Worm (Caenorhabditis elegans) whole organism, L2 larva: ENCODE results near the gene C04A11.2.
A peak's percentile ranks its signal among the peaks of the same experiment; 100 is the strongest.

ENCODE experiments used
- C34F6.9 ChIP-seq: fragments of 150-350 bp; optimal IDR thresholded peaks from 2 replicates; lab custom pipeline; 2014; ENCODE audit warnings: missing biosample characterization, missing genetic modification characterization
- F13H6.1 ChIP-seq: sonication (generic microtip); optimal IDR thresholded peaks from 2 replicates; lab custom pipeline; 2016; ENCODE audit warnings: missing genetic modification characterization, missing compliant biosample characterization
- R02D3.7 ChIP-seq: fragments of 150-350 bp; optimal IDR thresholded peaks from 2 replicates; lab custom pipeline; 2014; ENCODE audit warnings: missing biosample characterization, missing genetic modification characterization
- Y55F3AM.14 ChIP-seq: fragments of 200-800 bp; sonication (Bioruptor generic); optimal IDR thresholded peaks from 2 replicates; lab custom pipeline; 2018; ENCODE audit warnings: mild to moderate bottlenecking, missing genetic modification characterization, missing compliant biosample characterization
- alr-1 ChIP-seq: fragments of 150-350 bp; optimal IDR thresholded peaks from 2 replicates; lab custom pipeline; 2014; ENCODE audit warnings: missing biosample characterization, missing genetic modification characterization
- aly-2 ChIP-seq: fragments of 150-350 bp; optimal IDR thresholded peaks from 2 replicates; lab custom pipeline; 2014; ENCODE audit warnings: missing biosample characterization, missing genetic modification characterization
- ama-1 ChIP-seq: fragments of 150-350 bp; optimal IDR thresholded peaks from 2 replicates; lab custom pipeline; 2018; ENCODE audit warnings: inconsistent platforms
- blmp-1 ChIP-seq: sonication (generic microtip); optimal IDR thresholded peaks from 2 replicates; lab custom pipeline; 2017; ENCODE audit warnings: missing genetic modification characterization, mild to moderate bottlenecking, missing compliant biosample characterization, antibody characterized with exemption, moderate library complexity; ENCODE audit not compliant: insufficient read depth
- ceh-16 ChIP-seq: fragments of 150-350 bp; optimal IDR thresholded peaks from 2 replicates; lab custom pipeline; 2014; ENCODE audit warnings: missing biosample characterization, missing genetic modification characterization
- ceh-82 ChIP-seq: fragments of 150-350 bp; optimal IDR thresholded peaks from 2 replicates; lab custom pipeline; 2014; ENCODE audit warnings: missing biosample characterization, missing genetic modification characterization
- dmd-4 ChIP-seq: sonication (generic microtip); optimal IDR thresholded peaks from 2 replicates; lab custom pipeline; 2017; ENCODE audit warnings: missing biosample characterization, missing genetic modification characterization
- elt-1 ChIP-seq: fragments of 150-350 bp; optimal IDR thresholded peaks from 2 replicates; lab custom pipeline; 2014; ENCODE audit warnings: missing biosample characterization, missing genetic modification characterization
- fos-1 ChIP-seq: fragments of 150-350 bp; optimal IDR thresholded peaks from 2 replicates; lab custom pipeline; 2014; ENCODE audit warnings: missing biosample characterization, missing genetic modification characterization
- gmeb-1 ChIP-seq: fragments of 150-350 bp; optimal IDR thresholded peaks from 2 replicates; lab custom pipeline; 2014; ENCODE audit warnings: missing biosample characterization, missing genetic modification characterization
- lin-11 ChIP-seq: fragments of 150-350 bp; sonication (generic microtip); optimal IDR thresholded peaks from 2 replicates; lab custom pipeline; 2014; ENCODE audit warnings: missing biosample characterization, missing genetic modification characterization, inconsistent platforms, mixed read lengths
- lin-13 ChIP-seq: fragments of 150-350 bp; optimal IDR thresholded peaks from 2 replicates; lab custom pipeline; 2014; ENCODE audit warnings: missing biosample characterization, missing genetic modification reagents, missing genetic modification characterization
- lin-39 ChIP-seq: fragments of 150-350 bp; optimal IDR thresholded peaks from 2 replicates; lab custom pipeline; 2014; ENCODE audit warnings: missing biosample characterization, missing genetic modification reagents, missing genetic modification characterization
- lsy-2 ChIP-seq, 2 experiments: fragments of 150-350 bp in 1 of 2; sonication (generic microtip) in 1 of 2; optimal IDR thresholded peaks; 2 replicates each; lab custom pipeline; 2014 to 2017; ENCODE audit warnings: missing biosample characterization in 2 of 2, missing genetic modification characterization in 2 of 2
- nhr-10 ChIP-seq: sonication (generic microtip); optimal IDR thresholded peaks from 2 replicates; lab custom pipeline; 2017; ENCODE audit warnings: missing biosample characterization, missing genetic modification characterization
- nhr-11 ChIP-seq: fragments of 150-350 bp; optimal IDR thresholded peaks from 2 replicates; lab custom pipeline; 2014; ENCODE audit warnings: missing biosample characterization, missing genetic modification characterization
- nhr-12 ChIP-seq: fragments of 150-350 bp; optimal IDR thresholded peaks from 2 replicates; lab custom pipeline; 2014; ENCODE audit warnings: missing biosample characterization, missing genetic modification characterization
- nhr-129 ChIP-seq: fragments of 150-350 bp; optimal IDR thresholded peaks from 2 replicates; lab custom pipeline; 2014; ENCODE audit warnings: missing biosample characterization, missing genetic modification characterization
- nhr-21 ChIP-seq: fragments of 150-350 bp; optimal IDR thresholded peaks from 2 replicates; lab custom pipeline; 2014; ENCODE audit warnings: missing biosample characterization, missing genetic modification characterization
- nhr-23 ChIP-seq: fragments of 150-350 bp; optimal IDR thresholded peaks from 2 replicates; lab custom pipeline; 2014; ENCODE audit warnings: missing biosample characterization, missing genetic modification reagents, missing genetic modification characterization
- nhr-25 ChIP-seq: fragments of 150-350 bp; sonication (generic microtip); optimal IDR thresholded peaks from 3 replicates; lab custom pipeline; 2014; ENCODE audit warnings: missing biosample characterization, missing genetic modification characterization
- nhr-6 ChIP-seq: fragments of 150-350 bp; optimal IDR thresholded peaks from 2 replicates; lab custom pipeline; 2014; ENCODE audit warnings: missing biosample characterization, missing genetic modification characterization
- nhr-77 ChIP-seq: fragments of 150-350 bp; optimal IDR thresholded peaks from 2 replicates; lab custom pipeline; 2014; ENCODE audit warnings: missing biosample characterization, missing genetic modification characterization
- peb-1 ChIP-seq: fragments of 150-350 bp; optimal IDR thresholded peaks from 2 replicates; lab custom pipeline; 2014; ENCODE audit warnings: missing biosample characterization, missing genetic modification characterization
- sem-4 ChIP-seq: fragments of 150-350 bp; optimal IDR thresholded peaks from 2 replicates; lab custom pipeline; 2014; ENCODE audit warnings: missing biosample characterization, missing genetic modification reagents, missing genetic modification characterization
- skn-1 ChIP-seq: sonication (generic microtip); optimal IDR thresholded peaks from 2 replicates; lab custom pipeline; 2017; ENCODE audit warnings: missing biosample characterization, missing genetic modification characterization
- sma-9 ChIP-seq, 2 experiments: fragments of 150-350 bp in 1 of 2; sonication (generic microtip) in 1 of 2; optimal IDR thresholded peaks; 2 replicates each; lab custom pipeline; 2014 to 2016; ENCODE audit warnings: missing genetic modification characterization in 2 of 2, mild to moderate bottlenecking in 1 of 2, missing biosample characterization in 1 of 2, missing compliant biosample characterization in 1 of 2, missing genetic modification reagents in 1 of 2, moderate library complexity in 1 of 2
- snpc-4 ChIP-seq: fragments of 150-350 bp; optimal IDR thresholded peaks from 2 replicates; lab custom pipeline; 2014; ENCODE audit warnings: missing biosample characterization, missing genetic modification characterization
- unc-39 ChIP-seq: fragments of 150-350 bp; optimal IDR thresholded peaks from 2 replicates; lab custom pipeline; 2014; ENCODE audit warnings: missing biosample characterization, missing genetic modification characterization
- unc-55 ChIP-seq: fragments of 150-350 bp; sonication (generic microtip); optimal IDR thresholded peaks from 3 replicates; lab custom pipeline; 2014; ENCODE audit warnings: missing biosample characterization, missing genetic modification reagents, missing genetic modification characterization
- unc-62 ChIP-seq: fragments of 150-350 bp; optimal IDR thresholded peaks from 2 replicates; lab custom pipeline; 2014; ENCODE audit warnings: missing biosample characterization, missing genetic modification reagents, missing genetic modification characterization
- zag-1 ChIP-seq: fragments of 150-350 bp; optimal IDR thresholded peaks from 2 replicates; lab custom pipeline; 2014; ENCODE audit warnings: missing biosample characterization, missing genetic modification characterization
- ztf-1 ChIP-seq: fragments of 200-800 bp; sonication (Bioruptor generic); conservative IDR thresholded peaks from 2 replicates; pipeline ENCODE4 v1.3.6; 2022; ENCODE audit warnings: missing genetic modification characterization, missing compliant biosample characterization

Gene C04A11.2

DNA sequence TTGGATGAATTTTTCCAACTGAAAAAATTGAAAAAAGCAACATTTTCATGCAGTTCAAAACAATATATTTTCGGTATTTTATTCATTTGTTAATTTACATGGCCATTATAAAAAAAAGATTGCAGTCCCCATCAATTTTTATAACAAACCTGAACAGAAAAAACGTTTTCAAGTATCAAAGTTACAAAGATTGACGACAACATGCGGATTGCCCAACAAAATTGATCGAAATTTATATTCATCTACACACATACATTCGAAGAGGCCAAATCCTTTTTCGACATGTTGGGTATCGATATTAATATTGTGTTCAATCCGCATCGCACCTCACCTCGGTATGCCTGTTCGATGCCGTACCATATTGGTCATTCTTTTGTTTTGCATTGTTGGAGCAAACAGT, 45.2 kb upstream of the C04A11.2 start, which contains the start of gene K11E4.1:
Gene K11E4.1 (plus strand): TSS at position 301 of the 400 bp plus-strand sequence.
- TF ChIP-seq skn-1 (tag; lab: Kevin White, UChicago), result no peak
- no peak for TF ChIP-seq blmp-1 (tag; lab: Kevin White, UChicago)
- TF ChIP-seq nhr-10, result no peak
- no peak for TF ChIP-seq alr-1 (tag; lab: Kevin White, UChicago)

DNA sequence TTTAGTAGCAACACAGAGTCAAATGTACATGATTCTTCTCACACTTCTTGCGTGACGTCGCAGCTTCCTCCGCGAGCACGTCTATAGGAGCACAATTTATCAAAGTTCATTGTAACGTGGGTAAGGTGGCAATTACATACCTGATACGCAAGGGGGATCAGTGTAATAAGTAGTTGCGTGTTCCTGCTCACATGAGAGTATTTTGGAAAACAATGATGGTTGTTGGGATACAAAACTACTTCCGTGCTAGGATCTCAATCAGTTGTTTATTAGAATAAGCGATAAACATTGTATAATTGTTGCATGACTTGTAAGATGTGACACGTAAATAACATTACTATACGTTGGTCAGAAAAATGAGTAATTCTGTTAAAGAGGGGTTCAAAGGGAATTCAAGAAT, 44.4 kb upstream of the C04A11.2 start:
- TF ChIP-seq nhr-129, result peak; percentile 22
- no peak for TF ChIP-seq ceh-82 (tag; lab: Kevin White, UChicago)
- TF ChIP-seq sma-9 (GFP tag; optimal IDR thresholded peaks at IDR 0.05; lab: Kevin White, UChicago), result peak; percentile 44
- no peak for TF ChIP-seq sma-9 (tag; optimal IDR thresholded peaks at IDR 0.05; lab: Kevin White, UChicago)
- TF ChIP-seq nhr-10, result no peak
- TF ChIP-seq peb-1, result no peak
- TF ChIP-seq lsy-2 (tag; optimal IDR thresholded peaks at IDR 0.05; lab: Kevin White, UChicago), result peak in 1 of 2 experiments; percentile 41
- TF ChIP-seq, all 48 proteins: peak for 3

DNA sequence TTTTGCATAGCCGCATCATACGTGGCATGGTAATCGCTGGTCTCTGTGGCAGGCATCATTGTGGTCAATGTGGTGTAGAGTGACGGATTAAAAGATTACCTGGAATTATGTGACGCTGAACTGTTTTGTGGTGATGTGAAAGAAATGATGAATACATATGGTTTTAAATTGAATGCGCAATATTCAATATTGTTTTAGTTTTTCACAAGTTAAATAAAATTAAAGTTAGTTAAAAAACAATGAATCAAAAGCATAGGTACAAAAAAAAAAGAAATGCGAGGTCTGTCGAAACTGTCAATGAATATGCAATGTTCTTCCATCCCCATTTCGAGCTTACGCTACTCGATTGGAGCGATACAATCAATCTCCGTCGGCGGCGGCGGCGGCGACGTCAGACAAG, 43.3 kb upstream of the C04A11.2 start, which contains the start of gene K02D3.2:
Gene K02D3.2 (minus strand): TSS at position 101 of the 400 bp plus-strand sequence.
- no peak for TF ChIP-seq zag-1 (tag; lab: Kevin White, UChicago)
- no peak for TF ChIP-seq Y55F3AM.14 (GFP tag; lab: Kevin White, UChicago)
- no peak for TF ChIP-seq unc-39 (tag; lab: Kevin White, UChicago)
- TF ChIP-seq ceh-16 (tag; lab: Kevin White, UChicago), result no peak
- no peak for TF ChIP-seq nhr-25 (tag; lab: Kevin White, UChicago)
- TF ChIP-seq peb-1, result no peak
- TF ChIP-seq sem-4, result no peak
- TF ChIP-seq, all 48 proteins: peak for 0

ce11 chrX:13709060-13709459, 40.4 kb upstream of the C04A11.2 start:
- TF ChIP-seq unc-62 (GFP tag; lab: Kevin White, UChicago) (no peak), fos-1 (no peak), nhr-23 (tag; lab: Kevin White, UChicago) (no peak), peb-1 (no peak), ama-1 (lab: Kevin White, UChicago) (no peak), snpc-4 (tag; lab: Kevin White, UChicago) (peak; percentile 58)

DNA sequence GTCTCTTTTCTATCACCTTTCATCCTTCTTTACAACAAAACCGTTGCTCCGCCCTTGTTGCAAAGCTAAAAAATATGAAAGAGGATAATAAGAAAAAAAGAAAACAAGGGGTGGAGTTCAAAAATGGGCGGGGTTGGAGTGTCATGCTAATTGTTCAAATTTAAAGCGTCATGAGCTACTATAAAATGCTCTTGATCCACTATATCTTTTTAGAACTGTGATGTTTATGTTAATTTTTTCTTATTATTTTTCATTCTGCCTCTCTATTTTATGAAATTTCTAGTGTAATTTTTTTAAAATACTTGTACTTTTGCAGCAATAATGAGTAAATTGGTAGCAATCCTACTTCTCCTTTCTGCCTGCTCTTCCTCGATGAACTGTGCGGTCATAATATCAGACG, 38.0 kb upstream of the C04A11.2 start, which contains the start of gene K02D3.1:
Gene K02D3.1 (plus strand): TSS at position 301 of the 400 bp plus-strand sequence.
- TF ChIP-seq lin-13 (GFP tag; lab: Kevin White, UChicago) (no peak), fos-1 (no peak), aly-2 (tag; lab: Kevin White, UChicago) (no peak)

DNA sequence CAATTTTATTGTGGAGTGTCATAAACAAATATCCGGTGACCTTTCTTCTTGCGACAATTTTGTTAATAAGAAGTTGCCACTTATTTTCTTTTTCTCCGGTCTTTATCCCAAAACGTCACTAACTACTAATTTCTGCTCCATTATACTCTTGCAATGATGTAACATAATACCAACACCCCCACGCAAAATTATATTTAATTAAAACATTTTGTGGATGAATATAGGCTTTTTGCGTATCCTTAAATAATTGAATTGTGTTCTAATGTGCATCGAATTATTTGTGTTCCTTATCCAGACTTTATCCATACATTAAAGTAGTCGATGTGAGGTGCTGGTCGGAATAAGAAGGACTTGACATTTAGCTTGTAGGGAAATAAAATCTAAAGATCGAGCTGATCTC, 34.3 kb upstream of the C04A11.2 start:
- TF ChIP-seq aly-2 (tag; lab: Kevin White, UChicago) (no peak), nhr-6 (no peak), nhr-23 (tag; lab: Kevin White, UChicago) (no peak), lin-39 (no peak), nhr-129 (no peak), zag-1 (tag; lab: Kevin White, UChicago) (no peak), nhr-12 (tag; lab: Kevin White, UChicago) (no peak), nhr-11 (tag; lab: Kevin White, UChicago) (no peak)

- TF ChIP-seq nhr-12 (tag; lab: Kevin White, UChicago) (peak; percentile 72), lsy-2 (tag; optimal IDR thresholded peaks at IDR 0.05; lab: Kevin White, UChicago) (peak; percentile 97), nhr-77 (tag; lab: Kevin White, UChicago) (peak; percentile 97), nhr-25 (tag; lab: Kevin White, UChicago) (peak; percentile 99), unc-55 (peak; percentile 100), lin-11 (tag; lab: Kevin White, UChicago) (peak; percentile 97), skn-1 (tag; lab: Kevin White, UChicago) (peak; percentile 84), ama-1 (lab: Kevin White, UChicago) (peak; percentile 47), snpc-4 (tag; lab: Kevin White, UChicago) (peak; percentile 94), R02D3.7 (tag; lab: Kevin White, UChicago) (peak; percentile 83), C34F6.9 (peak; percentile 100), nhr-21 (tag; lab: Kevin White, UChicago) (peak; percentile 100), ztf-1 (GFP tag; lab: Robert Waterston, UW) (0 out of 2 replicates have a peak, but pooled peaks have one; percentile 78), zag-1 (tag; lab: Kevin White, UChicago) (peak; percentile 99), gmeb-1 (peak; percentile 95), Y55F3AM.14 (GFP tag; lab: Kevin White, UChicago) (peak; percentile 91), ceh-82 (tag; lab: Kevin White, UChicago) (peak; percentile 99), F13H6.1 (tag; lab: Kevin White, UChicago) (peak; percentile 99), sma-9 (GFP tag; optimal IDR thresholded peaks at IDR 0.05; lab: Kevin White, UChicago) (peak; percentile 99), sma-9 (tag; optimal IDR thresholded peaks at IDR 0.05; lab: Kevin White, UChicago) (peak; percentile 69), dmd-4 (tag; lab: Kevin White, UChicago) (peak; percentile 82), elt-1 (peak; percentile 80), sem-4 (peak; percentile 99), peb-1 (peak; percentile 66), unc-62 (GFP tag; lab: Kevin White, UChicago) (peak; percentile 97), ceh-16 (tag; lab: Kevin White, UChicago) (peak; percentile 98)
These were observed 32.1 kb upstream of the C04A11.2 start for ce11 chrX:13700642-13701233.
